Worm (Caenorhabditis elegans): ENCODE measurements around the gene F07H5.7.
A peak's percentile ranks its signal among the peaks of the same experiment; 100 is the strongest.

The F07H5.7 gene

DNA sequence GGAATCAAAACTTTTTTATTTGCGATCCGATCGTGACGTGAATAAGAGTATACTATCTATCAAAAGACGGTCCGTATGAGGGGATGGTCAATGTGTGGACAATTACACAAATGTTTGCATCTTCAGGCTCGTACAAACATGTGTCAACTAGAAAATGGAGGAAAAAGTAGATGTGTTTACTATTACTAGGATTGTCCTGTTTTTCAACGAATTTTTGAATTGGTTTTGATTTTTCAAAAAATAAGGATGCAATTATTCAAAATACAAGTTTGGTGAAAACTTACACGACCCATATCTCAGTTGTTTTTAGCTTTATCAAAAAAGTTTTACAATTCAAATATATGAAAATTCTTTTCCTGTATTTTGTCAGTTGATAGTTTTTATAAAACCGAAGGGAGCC, 38.7 kb downstream of the F07H5.7 start, which contains the start of gene K08F8.7:
K08F8.7 (minus strand) TSS at position 101 of the 400 bp plus-strand sequence.
- TF ChIP-seq zfp-3 (GFP tag; conservative IDR thresholded peaks at IDR 0.05) (no peak), daf-16 (GFP tag; optimal IDR thresholded peaks at IDR 0.05) (no peak), daf-16 (tag; optimal IDR thresholded peaks at IDR 0.05) (no peak), madf-9 (GFP tag; conservative IDR thresholded peaks at IDR 0.05) (no peak), ceh-32 (tag; optimal IDR thresholded peaks at IDR 0.05; ENCODE audit: poor library complexity) (no peak), pha-4 (GFP tag; IDR thresholded peaks at IDR 0.05) (no peak), pha-4 (tag; optimal IDR thresholded peaks at IDR 0.05) (no peak), daf-12 (tag; optimal IDR thresholded peaks at IDR 0.05) (no peak), php-3 (GFP tag; IDR thresholded peaks at IDR 0.05) (no peak), Y105C5A.15 (GFP tag; IDR thresholded peaks at IDR 0.05) (no peak), nhr-28 (tag; optimal IDR thresholded peaks at IDR 0.05) (no peak), set-16 (GFP tag; IDR thresholded peaks at IDR 0.05) (no peak), hif-1 (tag; optimal IDR thresholded peaks at IDR 0.05) (no peak), sdz-12 (GFP tag; optimal IDR thresholded peaks at IDR 0.05) (no peak), lin-13 (GFP tag; optimal IDR thresholded peaks at IDR 0.05) (no peak), ceh-44 (GFP tag; IDR thresholded peaks at IDR 0.05) (no peak), nhr-10 (tag; optimal IDR thresholded peaks at IDR 0.05) (no peak), ceh-28 (tag; optimal IDR thresholded peaks at IDR 0.05) (no peak)

ce11 chrII:8751686-8752085, 42.3 kb downstream of the F07H5.7 start, which contains the start of gene atf-2:
Gene atf-2 (plus strand): TSS chrII:8751986.
- TF ChIP-seq F37D6.2 (tag; optimal IDR thresholded peaks at IDR 0.05): no peak
- no peak for TF ChIP-seq ceh-62 (tag; optimal IDR thresholded peaks at IDR 0.05)
- no peak for TF ChIP-seq skn-1 (tag; optimal IDR thresholded peaks at IDR 0.05)
- no peak for TF ChIP-seq ZK337.2 (GFP tag; IDR thresholded peaks at IDR 0.05)
- no peak for TF ChIP-seq ZK546.5 (tag; optimal IDR thresholded peaks at IDR 0.05)
- no peak for TF ChIP-seq tag-97 (GFP tag; IDR thresholded peaks at IDR 0.05)
- TF ChIP-seq unc-130 (GFP tag; optimal IDR thresholded peaks at IDR 0.05): no peak
- no peak for TF ChIP-seq jun-1 (tag; optimal IDR thresholded peaks at IDR 0.05)
- no peak for TF ChIP-seq ztf-7 (tag; optimal IDR thresholded peaks at IDR 0.05)
- no peak for TF ChIP-seq lin-38 (GFP tag; IDR thresholded peaks at IDR 0.05)
- TF ChIP-seq set-16 (GFP tag; IDR thresholded peaks at IDR 0.05): no peak
- TF ChIP-seq vab-7 (GFP tag; IDR thresholded peaks at IDR 0.05): no peak
- TF ChIP-seq rbr-2 (tag; optimal IDR thresholded peaks at IDR 0.05): no peak
- TF ChIP-seq dve-1 (tag; optimal IDR thresholded peaks at IDR 0.05; ENCODE audit: insufficient read depth): no peak
- TF ChIP-seq dmd-9 (GFP tag; IDR thresholded peaks at IDR 0.05): no peak

ce11 chrII:8751042-8751441, 42.9 kb downstream of the F07H5.7 start:
- peak; percentile 92 for TF ChIP-seq aha-1 (tag)
- TF ChIP-seq ceh-20 (GFP tag; IDR thresholded peaks at IDR 0.05): no peak
- no peak for TF ChIP-seq aly-2 (tag; optimal IDR thresholded peaks at IDR 0.05)
- no peak for TF ChIP-seq Y75B8A.6 (GFP tag; IDR thresholded peaks at IDR 0.05)
- peak in 1 of 2 experiments; percentile 63 for TF ChIP-seq mdl-1 (tag; optimal IDR thresholded peaks at IDR 0.05)
- TF ChIP-seq lin-15B (tag; optimal IDR thresholded peaks at IDR 0.05): no peak
- no peak for TF ChIP-seq fkh-10 (GFP tag; optimal IDR thresholded peaks at IDR 0.05)
- no peak for TF ChIP-seq ceh-32 (tag; optimal IDR thresholded peaks at IDR 0.05; ENCODE audit: poor library complexity)
- no peak for TF ChIP-seq F26F4.8 (GFP tag; conservative IDR thresholded peaks at IDR 0.05)
- peak; percentile 35 for TF ChIP-seq nhr-28 (tag; optimal IDR thresholded peaks at IDR 0.05)
- TF ChIP-seq lim-7 (GFP tag; IDR thresholded peaks at IDR 0.05): no peak
- no peak for TF ChIP-seq jun-1 (tag; optimal IDR thresholded peaks at IDR 0.05)
- no peak for TF ChIP-seq sdz-12 (GFP tag; optimal IDR thresholded peaks at IDR 0.05)
- TF ChIP-seq nhr-41 (GFP tag; IDR thresholded peaks at IDR 0.05): no peak
- TF ChIP-seq duxl-1 (tag; optimal IDR thresholded peaks at IDR 0.05; ENCODE audit: poor library complexity): no peak
- TF ChIP-seq lin-29 (GFP tag; IDR thresholded peaks at IDR 0.05): no peak
- no peak for TF ChIP-seq snpc-1.2 (GFP tag; IDR thresholded peaks at IDR 0.05)
- no peak for TF ChIP-seq ztf-11 (tag; optimal IDR thresholded peaks at IDR 0.05)
- no peak for TF ChIP-seq dmd-8 (GFP tag; IDR thresholded peaks at IDR 0.05)
- TF ChIP-seq mxl-3 (GFP tag; optimal IDR thresholded peaks at IDR 0.05): peak; percentile 46
- TF ChIP-seq skn-1 (tag; optimal IDR thresholded peaks at IDR 0.05): no peak
- no peak for TF ChIP-seq php-3 (GFP tag; IDR thresholded peaks at IDR 0.05)
- no peak for TF ChIP-seq ztf-7 (tag; optimal IDR thresholded peaks at IDR 0.05)
- TF ChIP-seq nhr-111 (GFP tag; optimal IDR thresholded peaks at IDR 0.05): no peak
- no peak for TF ChIP-seq arid-1 (GFP tag; conservative IDR thresholded peaks at IDR 0.05)
